Worm (Caenorhabditis elegans) whole organism, dauer: ENCODE measurements around the gene dsl-5.

Experiments
- unc-62 ChIP-seq: sonication (generic microtip); optimal IDR thresholded peaks from 2 replicates; lab custom pipeline; 2017; ENCODE audit warnings: missing biosample characterization, missing genetic modification reagents, missing genetic modification characterization

Gene dsl-5

DNA sequence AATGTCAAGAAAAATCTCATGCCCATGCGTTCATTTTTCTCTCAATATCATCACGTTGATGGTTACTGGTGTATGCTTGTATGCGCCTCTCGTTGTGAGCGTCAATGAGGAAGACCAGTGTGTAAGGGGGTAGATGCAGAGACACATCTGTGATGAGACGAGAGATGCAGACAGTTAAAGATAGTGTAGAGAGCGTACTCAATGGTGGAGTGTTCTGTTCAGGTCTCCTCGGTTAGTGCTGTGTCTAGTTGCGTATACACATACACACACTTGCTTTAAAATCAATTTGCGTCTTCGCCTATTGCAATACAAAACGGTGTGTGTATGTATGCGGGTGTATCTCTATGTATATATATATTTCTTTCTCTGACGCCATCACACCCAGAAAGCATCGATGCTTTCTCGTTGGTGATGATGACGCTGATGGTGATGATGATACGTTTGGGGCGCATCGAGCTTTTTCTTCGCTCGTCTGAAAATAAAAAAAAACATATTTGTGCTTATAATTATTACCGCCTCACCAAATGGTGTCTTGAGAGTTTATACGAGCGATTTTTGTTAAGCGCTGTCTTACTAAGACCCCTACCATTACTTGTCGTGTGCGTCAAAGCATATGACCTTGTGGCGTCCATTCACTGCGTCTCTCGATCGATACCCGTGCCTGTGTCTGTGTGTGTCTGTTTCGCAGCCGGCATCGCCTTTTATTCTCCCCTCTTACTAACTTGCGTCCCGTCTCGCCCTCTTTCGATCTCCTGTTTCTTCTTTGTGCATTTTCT is 27.2 kb downstream of the dsl-5 start, which contains the start of gene F40F11.3:
TSS of gene F40F11.3 (minus strand) at position 589 of the 776 bp plus-strand sequence.
- TF ChIP-seq unc-62 (GFP tag; lab: Kevin White, UChicago), result no peak

- TF ChIP-seq unc-62 (GFP tag; lab: Kevin White, UChicago), result no peak
Measured at ce11 chrIV:11592820-11593219, 28.0 kb downstream of the dsl-5 start.

ce11 chrIV:11592165-11592564 is 28.6 kb downstream of the dsl-5 start, which contains the start of gene spe-36:
Gene spe-36, minus strand, starts transcription at chrIV:11592265.
- no peak for TF ChIP-seq unc-62 (GFP tag; lab: Kevin White, UChicago)

- TF ChIP-seq unc-62 (GFP tag; lab: Kevin White, UChicago), result no peak
Measured at ce11 chrIV:11586484-11586883, 34.3 kb downstream of the dsl-5 start.

- TF ChIP-seq unc-62 (GFP tag; lab: Kevin White, UChicago), result no peak
Measured at ce11 chrIV:11584853-11585252, 36.0 kb downstream of the dsl-5 start.

DNA sequence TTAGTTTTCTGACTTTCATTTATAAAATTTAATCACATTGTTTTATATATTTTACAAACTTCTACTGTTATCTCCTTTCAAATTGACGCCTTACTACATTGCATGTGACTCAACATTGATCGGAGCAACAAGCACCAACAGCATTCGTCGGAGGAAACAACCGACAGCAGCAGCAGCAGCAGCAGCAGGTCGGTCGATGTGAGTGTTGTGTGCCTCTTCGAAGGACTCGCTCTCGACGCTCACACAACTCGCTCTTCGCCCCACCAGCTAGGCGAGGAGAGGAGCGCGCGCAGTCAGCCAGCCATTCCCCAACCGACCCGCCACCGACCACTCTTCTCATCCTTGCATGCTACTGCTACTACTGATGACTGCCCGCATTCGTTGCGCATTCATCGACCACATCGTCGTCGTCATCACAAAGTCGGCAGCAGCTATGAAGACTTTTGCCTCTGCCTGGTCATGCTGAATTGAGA is 36.9 kb downstream of the dsl-5 start, which contains the start of gene F12F6.1:
TSS of gene F12F6.1 (plus strand) at position 51 of the 473 bp plus-strand sequence.
- TF ChIP-seq unc-62 (GFP tag; lab: Kevin White, UChicago), result no peak

ce11 chrIV:11582450-11583166 is 38.2 kb downstream of the dsl-5 start:
- TF ChIP-seq unc-62 (GFP tag; lab: Kevin White, UChicago), result no peak

ce11 chrIV:11578492-11578891 is 42.3 kb downstream of the dsl-5 start, which contains the start of gene rib-1:
Gene rib-1, plus strand, starts transcription at chrIV:11578792.
- no peak for TF ChIP-seq unc-62 (GFP tag; lab: Kevin White, UChicago)

- TF ChIP-seq unc-62 (GFP tag; lab: Kevin White, UChicago), result no peak
Measured at ce11 chrIV:11574331-11574730, 46.5 kb downstream of the dsl-5 start.

DNA sequence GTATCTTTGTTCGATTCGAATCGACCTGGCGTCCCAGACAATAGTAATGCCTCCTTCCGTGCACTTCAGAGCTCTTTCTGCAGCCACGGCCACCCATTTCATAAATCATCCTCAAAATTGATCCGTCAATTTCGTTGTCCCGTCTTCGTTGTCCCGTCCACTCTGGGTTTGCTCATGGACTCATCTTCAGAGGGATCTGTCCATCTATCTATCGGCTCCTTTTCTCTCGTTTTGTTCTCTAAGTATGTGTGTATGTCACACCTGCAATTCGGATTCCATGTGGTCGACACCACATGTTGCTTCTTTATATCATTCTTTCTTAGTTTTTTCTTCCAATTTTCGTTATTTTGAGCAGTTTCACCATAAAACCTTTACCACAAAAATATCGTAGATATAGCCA is 48.3 kb downstream of the dsl-5 start:
- no peak for TF ChIP-seq unc-62 (GFP tag; lab: Kevin White, UChicago)

- TF ChIP-seq unc-62 (GFP tag; lab: Kevin White, UChicago), result no peak
Measured at ce11 chrIV:11571374-11571839, 49.4 kb downstream of the dsl-5 start.

DNA sequence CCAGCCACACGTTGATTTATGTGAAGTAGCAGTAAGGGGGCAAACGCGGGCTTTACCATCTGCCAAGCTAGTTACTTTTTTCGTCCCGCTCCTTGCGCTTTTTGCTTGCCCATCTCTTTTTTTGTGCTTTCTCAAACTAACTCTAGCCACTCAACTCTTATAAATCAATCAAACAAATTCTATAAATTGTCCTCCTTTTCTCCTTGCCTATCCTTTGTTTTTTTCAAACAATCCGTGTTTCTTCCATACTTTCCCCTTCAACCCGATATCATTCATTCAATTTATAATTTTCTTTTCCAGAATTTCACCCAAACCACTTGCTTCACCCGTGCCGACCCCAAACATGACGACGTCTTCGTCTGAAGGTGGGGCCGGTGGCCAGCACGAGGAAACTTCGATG is 50.6 kb downstream of the dsl-5 start, which contains the start of gene srgp-1:
TSS of gene srgp-1 (plus strand) at position 301 of the 400 bp plus-strand sequence.
- no peak for TF ChIP-seq unc-62 (GFP tag; lab: Kevin White, UChicago)

DNA sequence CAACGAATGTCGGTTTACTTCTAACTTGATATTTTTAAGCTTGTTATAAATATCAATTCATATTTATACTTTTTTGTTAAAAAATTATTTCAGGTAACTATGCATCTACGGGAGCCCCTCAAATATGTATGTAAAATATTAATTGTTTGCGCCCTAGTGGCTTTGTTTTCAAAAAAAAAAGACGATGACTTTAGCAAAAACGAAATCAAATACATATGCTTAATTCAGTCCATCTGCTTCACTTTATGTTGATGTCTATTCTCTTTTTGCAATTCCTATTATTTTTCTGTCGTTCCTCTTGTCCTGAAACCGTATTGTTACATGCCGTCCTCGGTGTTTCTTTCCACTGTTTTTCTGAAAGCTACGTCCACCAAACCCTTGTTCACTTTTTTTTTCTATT is 51.0 kb downstream of the dsl-5 start:
- no peak for TF ChIP-seq unc-62 (GFP tag; lab: Kevin White, UChicago)
